Worm (Caenorhabditis elegans) whole organism, L4/young adult: Measurements from ENCODE around the gene bgnt-1.4.

Experiments
- dao-5 ChIP-seq: sonication (generic microtip); optimal IDR thresholded peaks from 2 replicates; lab custom pipeline; 2016; ENCODE audit warnings: missing genotype, missing genetic modification characterization, moderate library complexity, missing compliant biosample characterization
- him-1 ChIP-seq: sonication (generic microtip); optimal IDR thresholded peaks from 2 replicates; lab custom pipeline; 2016; ENCODE audit warnings: missing genotype, missing genetic modification reagents, missing genetic modification characterization, missing compliant biosample characterization

DNA sequence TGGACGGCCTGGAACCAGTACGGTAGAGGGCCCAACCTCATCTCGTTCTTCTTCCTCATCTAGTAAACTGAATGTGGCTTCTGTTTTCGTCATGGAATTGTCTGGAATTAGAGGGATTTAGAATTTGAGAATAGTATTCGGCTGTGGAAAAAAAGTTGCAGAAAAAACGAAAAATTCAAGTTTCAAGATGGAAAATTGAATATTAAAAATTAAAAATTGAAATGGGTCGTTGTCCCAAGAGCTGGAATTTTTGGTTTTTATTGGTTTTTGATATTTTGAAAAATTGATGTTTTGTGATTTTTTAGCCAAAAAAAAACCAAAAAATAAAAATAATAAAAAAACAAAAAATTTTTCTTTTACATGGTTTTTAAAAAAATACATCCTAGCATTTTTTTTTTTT lies 45.1 kb downstream of the bgnt-1.4 start, which contains the start of gene R02F11.3:
- TF ChIP-seq him-1 (tag; lab: Kevin White, UChicago) = no peak
- TF ChIP-seq dao-5 (tag; lab: Kevin White, UChicago) = no peak
